Fruit fly (Drosophila melanogaster) whole organism, embryonic: ENCODE results near the gene CG5355.
A peak's percentile ranks its signal among the peaks of the same experiment; 100 is the strongest.

Experiments
- Adf1 ChIP-seq: fragments of 200-800 bp; sonication (Bioruptor generic); IDR thresholded peaks from 2 replicates; pipeline ENCODE4 v1.3.6; 2022; ENCODE audit warnings: missing biosample characterization, missing genetic modification characterization
- Atf6 ChIP-seq: fragments of 200-800 bp; sonication (Bioruptor generic); IDR thresholded peaks from 2 replicates; pipeline ENCODE4 v1.3.6; 2022; ENCODE audit warnings: missing biosample characterization, missing genetic modification characterization
- Awh ChIP-seq: fragments of 200-800 bp; sonication (Bioruptor generic); IDR thresholded peaks from 2 replicates; pipeline ENCODE4, ENCODE4 v1.3.6; 2022; ENCODE audit warnings: missing biosample characterization, missing genetic modification characterization
- BEAF-32 ChIP-seq: fragments of 200-800 bp; sonication (Bioruptor generic); optimal IDR thresholded peaks from 3 replicates; lab custom pipeline; 2017; ENCODE audit warnings: missing biosample characterization, missing genetic modification characterization, mild to moderate bottlenecking, moderate library complexity, missing genetic modification reagents
- CG10267 ChIP-seq: fragments of 200-800 bp; sonication (Bioruptor generic); optimal IDR thresholded peaks from 2 replicates; lab custom pipeline; 2018; ENCODE audit warnings: missing biosample characterization, mild to moderate bottlenecking, missing genetic modification characterization, moderate library complexity
- CG11695 ChIP-seq: fragments of 200-800 bp; sonication (Bioruptor generic); IDR thresholded peaks from 3 replicates; pipeline ENCODE4 v1.3.6; 2022; ENCODE audit warnings: missing biosample characterization, missing genetic modification characterization
- CG1233 ChIP-seq: fragments of 200-800 bp; sonication (Bioruptor generic); optimal IDR thresholded peaks from 4 replicates; lab custom pipeline; 2018; ENCODE audit warnings: missing biosample characterization, mild to moderate bottlenecking, missing genetic modification characterization
- CG12391 ChIP-seq: fragments of 200-800 bp; sonication (Bioruptor generic); optimal IDR thresholded peaks from 3 replicates; lab custom pipeline; 2018; ENCODE audit warnings: missing biosample characterization, mild to moderate bottlenecking, missing genetic modification characterization, moderate library complexity
- CG14710 ChIP-seq: fragments of 200-800 bp; sonication (Bioruptor generic); optimal IDR thresholded peaks from 3 replicates; lab custom pipeline; 2019; ENCODE audit warnings: missing biosample characterization, mild to moderate bottlenecking, missing genetic modification characterization, moderate library complexity
- CG15696 ChIP-seq: fragments of 200-800 bp; sonication (Bioruptor generic); optimal IDR thresholded peaks from 2 replicates; lab custom pipeline; 2019; ENCODE audit warnings: missing biosample characterization, mild to moderate bottlenecking, missing genetic modification characterization, moderate library complexity
- CG16813 ChIP-seq: fragments of 200-800 bp; sonication (Bioruptor generic); IDR thresholded peaks from 3 replicates; pipeline ENCODE4 v1.3.6; 2022; ENCODE audit warnings: missing biosample characterization, missing genetic modification characterization; ENCODE audit not compliant: partially characterized antibody
- CG17829 ChIP-seq: fragments of 200-800 bp; optimal IDR thresholded peaks from 2 replicates; lab custom pipeline; 2019; ENCODE audit warnings: missing biosample characterization, mild to moderate bottlenecking, missing genetic modification characterization, moderate library complexity
- CG18262 ChIP-seq: fragments of 200-800 bp; optimal IDR thresholded peaks from 3 replicates; lab custom pipeline; 2019; ENCODE audit warnings: missing biosample characterization, mild to moderate bottlenecking, missing genetic modification characterization, moderate library complexity
- CG2712 ChIP-seq: fragments of 200-800 bp; optimal IDR thresholded peaks from 3 replicates; lab custom pipeline; 2019; ENCODE audit warnings: missing biosample characterization, mild to moderate bottlenecking, missing genetic modification characterization, moderate library complexity
- CG30020 ChIP-seq: fragments of 200-800 bp; optimal IDR thresholded peaks from 2 replicates; lab custom pipeline; 2019; ENCODE audit warnings: missing biosample characterization, mild to moderate bottlenecking, missing genetic modification characterization, moderate library complexity
- CG3407 ChIP-seq: fragments of 200-800 bp; sonication (Bioruptor generic); optimal IDR thresholded peaks from 2 replicates; lab custom pipeline; 2018; ENCODE audit warnings: missing biosample characterization, mild to moderate bottlenecking, missing genetic modification characterization
- CG34224 ChIP-seq: fragments of 200-800 bp; sonication (Bioruptor generic); IDR thresholded peaks from 3 replicates; pipeline ENCODE4 v1.3.6; 2022; ENCODE audit warnings: missing biosample characterization, missing genetic modification characterization; ENCODE audit not compliant: partially characterized antibody
- CG8281 ChIP-seq: fragments of 200-800 bp; sonication (Bioruptor generic); optimal IDR thresholded peaks from 2 replicates; lab custom pipeline; 2018; ENCODE audit warnings: missing biosample characterization, mild to moderate bottlenecking, missing genetic modification characterization, moderate library complexity
- CG9215 ChIP-seq: fragments of 200-800 bp; sonication (Bioruptor generic); IDR thresholded peaks from 2 replicates; pipeline ENCODE4 v1.3.6; 2022; ENCODE audit warnings: missing biosample characterization, missing genetic modification characterization
- Dll ChIP-seq: fragments of 200-800 bp; sonication (Bioruptor generic); IDR thresholded peaks from 4 replicates; pipeline ENCODE4 v1.3.6; 2022; ENCODE audit warnings: missing biosample characterization, missing genetic modification characterization; ENCODE audit not compliant: partially characterized antibody
- Doc3 ChIP-seq: fragments of 200-800 bp; sonication (Bioruptor generic); IDR thresholded peaks from 3 replicates; pipeline ENCODE4 v1.3.6; 2022; ENCODE audit warnings: missing biosample characterization, missing genetic modification characterization; ENCODE audit not compliant: partially characterized antibody
- Dp ChIP-seq: fragments of 200-800 bp; sonication (Bioruptor generic); optimal IDR thresholded peaks from 2 replicates; lab custom pipeline; 2018; ENCODE audit warnings: missing biosample characterization, mild to moderate bottlenecking, missing genetic modification characterization, moderate library complexity
- Dref ChIP-seq: fragments of 200-800 bp; sonication (Bioruptor generic); IDR thresholded peaks from 2 replicates; pipeline ENCODE4 v1.3.6; 2022; ENCODE audit warnings: missing biosample characterization, missing genetic modification characterization
- E2f2 ChIP-seq: fragments of 200-800 bp; sonication (Bioruptor generic); IDR thresholded peaks from 2 replicates; pipeline ENCODE4 v1.3.6; 2022; ENCODE audit warnings: missing biosample characterization, missing genetic modification characterization
- Ets97D ChIP-seq: fragments of 200-800 bp; sonication (Bioruptor generic); optimal IDR thresholded peaks from 3 replicates; lab custom pipeline; 2016; ENCODE audit warnings: missing biosample characterization, missing genetic modification characterization
- Fer3 ChIP-seq: fragments of 200-800 bp; sonication (Bioruptor generic); optimal IDR thresholded peaks from 2 replicates; lab custom pipeline; 2018; ENCODE audit warnings: missing biosample characterization, mild to moderate bottlenecking, missing genetic modification characterization, moderate library complexity
- Gsc ChIP-seq: fragments of 200-800 bp; sonication (Bioruptor generic); IDR thresholded peaks from 2 replicates; pipeline ENCODE4 v1.3.6; 2022; ENCODE audit warnings: missing biosample characterization, missing genetic modification characterization
- HLH4C ChIP-seq: fragments of 200-800 bp; sonication (Bioruptor generic); IDR thresholded peaks from 3 replicates; pipeline ENCODE4 v1.3.6; 2022; ENCODE audit warnings: missing biosample characterization, missing genetic modification characterization; ENCODE audit not compliant: partially characterized antibody
- HmgD ChIP-seq: fragments of 200-800 bp; sonication (Bioruptor generic); optimal IDR thresholded peaks from 3 replicates; lab custom pipeline; 2016; ENCODE audit warnings: missing biosample characterization, missing genetic modification characterization
- Hr51 ChIP-seq, 2 experiments: fragments of 200-800 bp; sonication (Bioruptor generic); optimal IDR thresholded peaks; 2 replicates in 1 of 2; 3 replicates in 1 of 2; lab custom pipeline; 2016 to 2018; ENCODE audit warnings: missing biosample characterization in 2 of 2, missing genetic modification characterization in 2 of 2, mild to moderate bottlenecking in 1 of 2, moderate library complexity in 1 of 2
- PHDP ChIP-seq: fragments of 200-800 bp; sonication (Bioruptor generic); optimal IDR thresholded peaks from 3 replicates; lab custom pipeline; 2018; ENCODE audit warnings: missing biosample characterization, mild to moderate bottlenecking, missing genetic modification characterization, moderate library complexity
- Sox100B ChIP-seq: fragments of 200-800 bp; sonication (Bioruptor generic); optimal IDR thresholded peaks from 3 replicates; lab custom pipeline; 2018; ENCODE audit warnings: missing biosample characterization, mild to moderate bottlenecking, missing genetic modification characterization
- Sry-δ ChIP-seq: fragments of 200-800 bp; sonication (Bioruptor generic); optimal IDR thresholded peaks from 2 replicates; lab custom pipeline; 2016; ENCODE audit warnings: missing biosample characterization, missing genetic modification characterization
- amos ChIP-seq: fragments of 200-800 bp; sonication (Bioruptor generic); IDR thresholded peaks from 2 replicates; pipeline ENCODE4 v1.3.6; 2022; ENCODE audit warnings: missing biosample characterization, missing genetic modification characterization; ENCODE audit not compliant: partially characterized antibody
- aop ChIP-seq: fragments of 200-800 bp; sonication (Bioruptor generic); IDR thresholded peaks from 2 replicates; pipeline ENCODE4 v1.3.6; 2022; ENCODE audit warnings: missing biosample characterization, missing genetic modification characterization
- corto ChIP-seq: fragments of 200-800 bp; sonication (Bioruptor generic); optimal IDR thresholded peaks from 2 replicates; lab custom pipeline; 2016; ENCODE audit warnings: missing biosample characterization, mild to moderate bottlenecking, missing genetic modification characterization, moderate library complexity
- crp ChIP-seq, 2 experiments: fragments of 200-800 bp; sonication (Bioruptor generic); optimal IDR thresholded peaks; 2 replicates in 1 of 2; 3 replicates in 1 of 2; lab custom pipeline; 2017; ENCODE audit warnings: missing biosample characterization in 2 of 2, missing genetic modification characterization in 2 of 2, mild to moderate bottlenecking in 1 of 2, moderate library complexity in 1 of 2
- danr ChIP-seq: fragments of 200-800 bp; sonication (Bioruptor generic); IDR thresholded peaks from 2 replicates; pipeline ENCODE4 v1.3.6; 2022; ENCODE audit warnings: missing biosample characterization, missing genetic modification characterization
- ewg ChIP-seq: fragments of 200-800 bp; sonication (Bioruptor generic); optimal IDR thresholded peaks from 3 replicates; lab custom pipeline; 2017; ENCODE audit warnings: mild to moderate bottlenecking, missing biosample characterization, missing genetic modification reagents, missing genetic modification characterization
- nmo ChIP-seq: fragments of 200-800 bp; sonication (Bioruptor generic); optimal IDR thresholded peaks from 2 replicates; lab custom pipeline; 2018; ENCODE audit warnings: missing biosample characterization, mild to moderate bottlenecking, missing genetic modification characterization, moderate library complexity
- pfk ChIP-seq: fragments of 200-800 bp; sonication (Bioruptor generic); optimal IDR thresholded peaks from 2 replicates; lab custom pipeline; 2018; ENCODE audit warnings: missing biosample characterization, mild to moderate bottlenecking, missing genetic modification characterization, moderate library complexity
- phol ChIP-seq: fragments of 200-800 bp; sonication (Bioruptor generic); optimal IDR thresholded peaks from 3 replicates; lab custom pipeline; 2018; ENCODE audit warnings: missing biosample characterization, mild to moderate bottlenecking, missing genetic modification characterization, moderate library complexity
- pzg ChIP-seq: fragments of 200-800 bp; sonication (Bioruptor generic); optimal IDR thresholded peaks from 3 replicates; lab custom pipeline; 2018; ENCODE audit warnings: missing biosample characterization, mild to moderate bottlenecking, missing genetic modification characterization, moderate library complexity
- schlank ChIP-seq: fragments of 200-800 bp; sonication (Bioruptor generic); optimal IDR thresholded peaks from 2 replicates; lab custom pipeline; 2018; ENCODE audit warnings: missing biosample characterization, mild to moderate bottlenecking, missing genetic modification characterization
- sd ChIP-seq: fragments of 200-800 bp; sonication (Bioruptor generic); optimal IDR thresholded peaks from 3 replicates; lab custom pipeline; 2018; ENCODE audit warnings: missing biosample characterization, mild to moderate bottlenecking, missing genetic modification characterization, moderate library complexity
- seq ChIP-seq: fragments of 200-800 bp; sonication (Bioruptor generic); IDR thresholded peaks from 2 replicates; pipeline ENCODE4 v1.3.6; 2022; ENCODE audit warnings: missing biosample characterization, missing genetic modification characterization
- stwl ChIP-seq: fragments of 200-800 bp; sonication (Bioruptor generic); optimal IDR thresholded peaks from 3 replicates; lab custom pipeline; 2018; ENCODE audit warnings: missing biosample characterization, mild to moderate bottlenecking, missing genetic modification characterization, moderate library complexity
- trem ChIP-seq: fragments of 200-800 bp; optimal IDR thresholded peaks from 3 replicates; lab custom pipeline; 2019; ENCODE audit warnings: missing biosample characterization, mild to moderate bottlenecking, missing genetic modification characterization, moderate library complexity

Gene CG5355

dm6 chr2L:10435606-10436160, 22.4 kb upstream of the CG5355 start, which contains the start of the genes TBC1D16 and holn1 (continued):
- TF ChIP-seq Awh (no peak), Hr51 (GFP tag; optimal IDR thresholded peaks at IDR 0.05; lab: Kevin White, UChicago) (no peak), pfk (GFP tag; lab: Kevin White, UChicago) (peak; percentile 90), sd (tag; lab: Kevin White, UChicago) (no peak), CG3407 (GFP tag; lab: Kevin White, UChicago) (no peak), Gsc (GFP tag; lab: Robert Waterston, UW) (no peak), CG18262 (tag; lab: Kevin White, UChicago) (peak; percentile 29), aop (no peak), CG14710 (tag; lab: Kevin White, UChicago) (peak; percentile 37), CG15696 (peak; percentile 29), CG34224 (GFP tag; lab: Robert Waterston, UW) (peak; percentile 45; the same call in 2 of the 3 replicates), CG9215 (GFP tag; lab: Robert Waterston, UW) (no peak), CG1233 (GFP tag; lab: Kevin White, UChicago) (no peak), Sox100B (GFP tag; lab: Kevin White, UChicago) (peak; percentile 31), CG12391 (tag; lab: Kevin White, UChicago) (peak; percentile 13), PHDP (peak; percentile 23), corto (GFP tag; lab: Kevin White, UChicago) (no peak), nmo (GFP tag; lab: Kevin White, UChicago) (peak; percentile 15), E2f2 (GFP tag; lab: Robert Waterston, UW) (0 out of 2 replicates have a peak, but pooled peaks have one; percentile 18), Doc3 (GFP tag; lab: Robert Waterston, UW) (peak; percentile 27; the same call in 1 of the 3 replicates), Fer3 (tag; lab: Kevin White, UChicago) (no peak), Dll (GFP tag; lab: Robert Waterston, UW) (peak; percentile 75), danr (GFP tag; lab: Robert Waterston, UW) (no peak), CG16813 (GFP tag; lab: Robert Waterston, UW) (0 out of 3 replicates have a peak, but pooled peaks have one; percentile 13), CG11695 (GFP tag; lab: Robert Waterston, UW) (no peak), CG17829 (peak; percentile 12), CG2712 (tag; lab: Kevin White, UChicago) (peak; percentile 30), crp (GFP tag; optimal IDR thresholded peaks at IDR 0.05; lab: Kevin White, UChicago) (peak in 1 of 2 experiments; percentile 20), stwl (tag; lab: Kevin White, UChicago) (peak; percentile 44), trem (tag; lab: Kevin White, UChicago) (peak; percentile 35), HLH4C (peak; percentile 52; the same call in 2 of the 3 replicates), CG30020 (tag; lab: Kevin White, UChicago) (peak; percentile 94), Dref (GFP tag; lab: Robert Waterston, UW) (peak; percentile 54), CG10267 (tag; lab: Kevin White, UChicago) (peak; percentile 1), seq (GFP tag; lab: Robert Waterston, UW) (no peak), phol (tag; lab: Kevin White, UChicago) (peak; percentile 5), Atf6 (GFP tag; lab: Robert Waterston, UW) (no peak), amos (GFP tag; lab: Robert Waterston, UW) (peak; percentile 55; the same call in 1 of the 2 replicates), BEAF-32 (GFP tag; lab: Kevin White, UChicago) (peak; percentile 60), pzg (peak; percentile 13), Adf1 (GFP tag; lab: Robert Waterston, UW) (no peak), Ets97D (GFP tag; lab: Kevin White, UChicago) (no peak), ewg (GFP tag; lab: Kevin White, UChicago) (peak; percentile 85), schlank (tag; lab: Kevin White, UChicago) (no peak), HmgD (GFP tag; lab: Kevin White, UChicago) (no peak), CG8281 (peak; percentile 3), Dp (GFP tag; lab: Kevin White, UChicago) (peak; percentile 21), Sry-δ (peak; percentile 62)
